Fruit fly (Drosophila melanogaster): ENCODE results near the gene Regnase-1.
A peak's percentile ranks its signal among the peaks of the same experiment; 100 is the strongest.

The Regnase-1 gene

dm6 chr3R:20057501-20057900, 21.6 kb upstream of the Regnase-1 start, which contains the start of gene mdlc (continued):
- TF ChIP-seq HmgZ (tag; optimal IDR thresholded peaks at IDR 0.05) = peak; percentile 21
- TF ChIP-seq CG34422 (GFP tag; IDR thresholded peaks at IDR 0.05) = peak; percentile 78; the same call in 1 of the 3 replicates
- TF ChIP-seq Dp (GFP tag; optimal IDR thresholded peaks at IDR 0.05) = peak; percentile 57
- TF ChIP-seq mam (GFP tag; optimal IDR thresholded peaks at IDR 0.05) = peak; percentile 13
- peak; percentile 47; the same call in 1 of the 2 replicates for TF ChIP-seq inv (GFP tag; IDR thresholded peaks at IDR 0.05; ENCODE audit: partially characterized antibody)
- no peak for TF ChIP-seq vfl (GFP tag; optimal IDR thresholded peaks at IDR 0.05)
- TF ChIP-seq Rfx (GFP tag; IDR thresholded peaks at IDR 0.05) = peak; percentile 28; the same call in 1 of the 2 replicates
- peak; percentile 26 for TF ChIP-seq sens (GFP tag)
- peak; percentile 26 for TF ChIP-seq CG13424 (tag; optimal IDR thresholded peaks at IDR 0.05)
- TF ChIP-seq sug (tag; optimal IDR thresholded peaks at IDR 0.05) = peak; percentile 39
- TF ChIP-seq CG31441 (GFP tag; IDR thresholded peaks at IDR 0.05) = peak; percentile 31; the same call in 1 of the 2 replicates
- TF ChIP-seq YL-1 (GFP tag; optimal IDR thresholded peaks at IDR 0.05) = no peak
- TF ChIP-seq slbo (GFP tag; IDR thresholded peaks at IDR 0.05) = peak; percentile 54
- TF ChIP-seq Ets65A (GFP tag) = peak; percentile 84
- no peak for TF ChIP-seq prd (optimal IDR thresholded peaks at IDR 0.05)
- peak; percentile 33; the same call in 1 of the 3 replicates for TF ChIP-seq prd (GFP tag; IDR thresholded peaks at IDR 0.05)
- TF ChIP-seq az2 (GFP tag; optimal IDR thresholded peaks at IDR 0.05) = peak; percentile 5
- TF ChIP-seq CG7928 (GFP tag; optimal IDR thresholded peaks at IDR 0.05) = no peak
- peak; percentile 38; the same call in 1 of the 3 replicates for TF ChIP-seq CG34224 (GFP tag; IDR thresholded peaks at IDR 0.05; ENCODE audit: partially characterized antibody)
- peak; percentile 73 for TF ChIP-seq CG13287 (GFP tag; IDR thresholded peaks at IDR 0.05; ENCODE audit: partially characterized antibody)
- TF ChIP-seq CG12659 (GFP tag; optimal IDR thresholded peaks at IDR 0.05) = peak; percentile 42
- TF ChIP-seq Xbp1 (GFP tag; optimal IDR thresholded peaks at IDR 0.05) = peak; percentile 17
- peak; percentile 63 for TF ChIP-seq Med (GFP tag)
- peak; percentile 55; the same call in 1 of the 2 replicates for TF ChIP-seq CG9932 (GFP tag; IDR thresholded peaks at IDR 0.05)
- TF ChIP-seq Elba2 (GFP tag; optimal IDR thresholded peaks at IDR 0.05) = peak; percentile 6
- TF ChIP-seq disco-r (GFP tag; optimal IDR thresholded peaks at IDR 0.05) = no peak
- TF ChIP-seq Sox100B (GFP tag; optimal IDR thresholded peaks at IDR 0.05) = peak; percentile 11
- peak; percentile 8 for TF ChIP-seq Ets97D (GFP tag; optimal IDR thresholded peaks at IDR 0.05)
- TF ChIP-seq vnd (GFP tag; IDR thresholded peaks at IDR 0.05; ENCODE audit: partially characterized antibody) = peak; percentile 38; the same call in 1 of the 3 replicates
- TF ChIP-seq CG10543 (GFP tag; optimal IDR thresholded peaks at IDR 0.05) = no peak
- peak; percentile 19 for TF ChIP-seq ind (GFP tag; optimal IDR thresholded peaks at IDR 0.05)
- TF ChIP-seq abd-A (tag; optimal IDR thresholded peaks at IDR 0.05) = peak; percentile 46
- peak in 1 of 2 experiments; percentile 0 for TF ChIP-seq dpn (GFP tag; optimal IDR thresholded peaks at IDR 0.05)
- peak; percentile 33 for TF ChIP-seq CG11504 (tag; optimal IDR thresholded peaks at IDR 0.05)
- peak; percentile 15 for TF ChIP-seq CG7839 (tag; optimal IDR thresholded peaks at IDR 0.05)
- peak; percentile 51 for TF ChIP-seq phol (tag; optimal IDR thresholded peaks at IDR 0.05)
- TF ChIP-seq CG2678 (tag; optimal IDR thresholded peaks at IDR 0.05) = peak; percentile 33
- TF ChIP-seq CG31388 (GFP tag; optimal IDR thresholded peaks at IDR 0.05) = no peak
- peak; percentile 40 for TF ChIP-seq Hr3 (GFP tag; optimal IDR thresholded peaks at IDR 0.05)
- peak; percentile 61 for TF ChIP-seq amos (GFP tag; IDR thresholded peaks at IDR 0.05; ENCODE audit: partially characterized antibody)
- TF ChIP-seq CG12391 (tag; optimal IDR thresholded peaks at IDR 0.05) = no peak
- peak; percentile 35 for TF ChIP-seq trem (tag; optimal IDR thresholded peaks at IDR 0.05)
- TF ChIP-seq CG10147 (GFP tag; optimal IDR thresholded peaks at IDR 0.05) = peak; percentile 13
- peak; percentile 75 for TF ChIP-seq Dll (GFP tag; IDR thresholded peaks at IDR 0.05; ENCODE audit: partially characterized antibody)
- TF ChIP-seq bbx (GFP tag; IDR thresholded peaks at IDR 0.05; ENCODE audit: partially characterized antibody) = peak; percentile 27; the same call in 1 of the 2 replicates
- TF ChIP-seq CG9797 (GFP tag; optimal IDR thresholded peaks at IDR 0.05) = peak; percentile 61
- peak; percentile 42 for TF ChIP-seq Dref (GFP tag; IDR thresholded peaks at IDR 0.05)
- no peak for TF ChIP-seq dysf (GFP tag; IDR thresholded peaks at IDR 0.05)
- TF ChIP-seq CG13775 (GFP tag; optimal IDR thresholded peaks at IDR 0.05) = peak; percentile 4
- peak; percentile 64 for TF ChIP-seq E2f2 (GFP tag; IDR thresholded peaks at IDR 0.05)
